Worm (Caenorhabditis elegans): ENCODE data around the gene str-38.
"Not testable (repeated sequence)": the region's sequence is repeated elsewhere in the genome, so short reads cannot be mapped to it uniquely, and the experiment has no call there.

str-38 gene

DNA sequence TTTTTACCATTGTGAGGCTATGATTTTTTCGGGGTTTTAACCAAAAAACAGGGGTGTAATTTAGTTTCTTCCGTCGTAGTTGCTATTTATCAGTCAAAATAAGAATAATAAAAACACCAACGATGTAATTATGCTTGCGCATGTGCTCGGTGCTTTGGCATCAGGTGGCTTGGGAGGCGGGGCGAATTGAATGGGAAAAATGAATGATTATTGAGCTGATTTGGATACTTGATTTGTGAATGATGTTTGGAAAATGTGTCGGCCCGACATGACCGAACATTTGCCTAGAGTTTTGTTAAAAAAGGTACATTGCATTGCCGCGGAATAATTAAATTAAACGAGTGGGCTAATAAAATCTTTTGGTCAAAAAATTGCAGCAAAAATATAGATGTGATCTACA, at the start of gene str-38:
str-38 (minus strand) TSS at position 101 of the 400 bp plus-strand sequence.
- TF ChIP-seq him-1 (tag; optimal IDR thresholded peaks at IDR 0.05) (no peak), dao-5 (tag; optimal IDR thresholded peaks at IDR 0.05) (no peak), W03F9.2 (tag; optimal IDR thresholded peaks at IDR 0.05) (no peak)

DNA sequence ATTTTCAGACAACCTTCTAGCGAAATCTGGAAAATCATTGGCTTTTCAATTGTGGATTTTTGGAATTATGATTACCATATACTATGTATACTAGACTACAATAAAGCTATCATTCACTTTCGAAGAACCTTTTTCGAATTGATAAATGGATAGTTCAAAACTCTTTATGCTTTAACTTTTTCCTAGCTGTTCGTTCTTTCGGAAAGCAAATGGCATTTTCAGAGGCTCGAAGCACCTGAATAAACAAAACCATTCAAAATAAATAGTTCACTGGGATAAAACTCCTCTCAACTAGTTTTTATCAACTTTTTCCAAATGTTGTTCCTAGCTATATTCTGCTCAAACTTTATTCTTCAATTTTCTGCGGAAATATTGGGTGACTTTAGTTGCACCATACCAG, 49.0 kb upstream of the str-38 start, which contains the start of gene T26E4.2:
T26E4.2 (plus strand) TSS at position 301 of the 400 bp plus-strand sequence.
- TF ChIP-seq dao-5 (tag; optimal IDR thresholded peaks at IDR 0.05), result no peak
- no peak for TF ChIP-seq him-1 (tag; optimal IDR thresholded peaks at IDR 0.05)
- no peak for TF ChIP-seq W03F9.2 (tag; optimal IDR thresholded peaks at IDR 0.05)

DNA sequence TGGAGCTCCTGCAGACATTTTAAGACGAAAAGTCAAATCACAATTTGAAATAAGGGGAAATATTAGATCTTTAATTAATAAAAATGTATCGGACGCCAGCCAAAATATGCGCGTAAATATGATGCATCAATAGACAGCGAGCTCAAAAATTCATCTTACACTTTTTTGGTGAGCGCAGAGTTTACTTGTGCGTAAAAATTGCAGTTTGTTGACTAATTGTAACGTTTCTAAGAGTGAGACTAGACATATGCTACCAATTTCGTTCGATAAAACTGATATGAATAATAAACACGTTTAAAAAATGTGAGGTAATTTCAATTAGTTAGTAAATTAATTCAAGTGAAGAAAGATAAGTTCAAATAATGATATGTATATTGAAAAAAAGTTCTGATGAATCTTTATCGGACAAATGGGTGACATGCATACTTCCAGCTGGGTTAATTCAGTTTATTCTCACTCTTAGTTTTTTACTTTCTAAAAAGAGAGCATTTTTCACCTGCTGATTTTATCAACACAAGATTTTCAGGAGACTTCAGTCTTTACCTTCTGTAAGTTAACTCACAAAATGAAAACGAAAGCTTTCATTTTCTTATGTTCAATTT, 47.1 kb upstream of the str-38 start, which contains the start of the genes nhr-285 and irld-52:
nhr-285 (minus strand) TSS at position 101 of the 602 bp plus-strand sequence.
irld-52 (plus strand) TSS at position 552 of the 602 bp plus-strand sequence.
- no peak for TF ChIP-seq him-1 (tag; optimal IDR thresholded peaks at IDR 0.05)
- TF ChIP-seq W03F9.2 (tag; optimal IDR thresholded peaks at IDR 0.05), result no peak
- no peak for TF ChIP-seq dao-5 (tag; optimal IDR thresholded peaks at IDR 0.05)

DNA sequence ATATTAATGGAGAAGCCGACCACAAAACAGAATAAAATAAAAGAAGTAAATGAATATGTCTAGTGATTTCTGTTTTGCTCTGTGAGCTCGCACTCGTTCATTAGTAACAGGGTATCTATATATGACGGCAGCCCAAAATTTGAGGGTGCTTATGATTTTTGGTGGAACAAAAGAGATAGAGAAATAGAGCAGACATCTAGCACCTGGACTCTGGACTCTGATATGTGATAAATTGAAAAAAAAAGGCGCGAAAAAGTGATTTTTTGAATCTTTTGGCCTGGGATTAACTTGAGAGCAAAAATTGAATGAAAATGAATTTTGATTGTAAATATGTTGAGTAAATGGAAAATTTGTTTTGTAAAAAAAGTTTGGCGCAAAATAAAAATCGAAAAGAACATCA, 44.5 kb upstream of the str-38 start, which contains the start of gene nhr-283:
nhr-283 (minus strand) TSS at position 101 of the 400 bp plus-strand sequence.
- TF ChIP-seq W03F9.2 (tag; optimal IDR thresholded peaks at IDR 0.05) (no peak), dao-5 (tag; optimal IDR thresholded peaks at IDR 0.05) (no peak), him-1 (tag; optimal IDR thresholded peaks at IDR 0.05) (no peak)

DNA sequence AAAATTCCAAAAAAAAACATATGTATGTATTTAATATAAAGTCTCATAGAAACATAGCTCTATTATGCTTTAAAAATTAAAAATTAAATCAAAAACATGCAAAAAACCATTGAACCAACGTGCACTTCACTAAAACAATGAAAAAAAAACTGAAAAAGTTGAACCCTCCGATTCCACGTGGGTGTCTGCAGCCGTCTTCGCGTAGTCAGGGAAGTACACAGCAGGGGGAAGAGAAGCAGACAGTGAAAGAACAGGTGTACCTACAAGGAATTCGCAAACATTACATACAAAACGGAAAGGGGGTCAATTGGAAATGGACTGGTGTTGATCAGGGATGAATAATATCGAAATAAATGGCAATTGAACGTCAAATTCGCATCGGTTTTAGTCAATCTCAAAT, 41.8 kb upstream of the str-38 start:
- TF ChIP-seq him-1 (tag; optimal IDR thresholded peaks at IDR 0.05) (no peak), dao-5 (tag; optimal IDR thresholded peaks at IDR 0.05) (no peak), W03F9.2 (tag; optimal IDR thresholded peaks at IDR 0.05) (no peak)

DNA sequence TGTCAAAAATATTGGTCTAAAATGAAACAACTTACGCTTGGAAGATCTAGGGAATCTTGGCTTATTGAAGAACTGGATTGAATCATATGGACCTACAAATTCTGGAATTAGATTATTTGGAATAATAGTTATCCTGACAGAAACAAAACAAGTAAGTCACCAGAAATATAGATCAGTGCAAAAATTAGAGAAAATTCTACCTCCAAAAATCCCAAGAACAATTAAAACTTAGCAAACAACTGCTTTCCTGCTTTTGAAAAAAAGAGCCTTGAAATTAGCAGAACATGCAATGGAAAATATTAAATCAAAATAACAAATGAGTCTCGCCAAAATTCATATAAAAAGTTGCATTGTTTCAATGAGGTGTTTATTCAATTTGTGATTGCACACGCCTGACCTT, 41.0 kb upstream of the str-38 start, which contains the start of gene nhr-60:
nhr-60 (minus strand) TSS at position 101 of the 400 bp plus-strand sequence.
- no peak for TF ChIP-seq dao-5 (tag; optimal IDR thresholded peaks at IDR 0.05)
- TF ChIP-seq W03F9.2 (tag; optimal IDR thresholded peaks at IDR 0.05), result no peak
- no peak for TF ChIP-seq him-1 (tag; optimal IDR thresholded peaks at IDR 0.05)

DNA sequence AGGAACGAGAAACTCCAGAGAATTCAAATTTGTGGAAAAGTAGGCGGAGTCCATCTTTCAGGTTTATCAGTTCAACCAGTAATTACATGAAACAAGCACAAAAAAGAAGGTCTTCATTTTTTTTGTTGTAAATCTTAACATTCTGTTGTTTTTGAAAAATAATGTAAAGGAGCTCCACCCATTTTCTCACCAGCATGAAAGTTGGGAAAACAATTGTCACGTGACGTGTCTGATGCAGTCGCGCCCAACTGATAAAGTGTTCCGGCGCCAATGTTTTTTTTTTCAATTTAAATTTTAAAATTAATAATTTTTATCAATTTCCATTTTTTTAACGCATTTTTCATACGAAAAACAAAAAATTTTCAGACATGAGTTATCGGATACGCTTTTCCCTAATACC, 37.0 kb upstream of the str-38 start, which contains the start of gene F57A10.4:
F57A10.4 (plus strand) TSS at position 367 of the 400 bp plus-strand sequence.
- TF ChIP-seq him-1 (tag; optimal IDR thresholded peaks at IDR 0.05) (no peak), dao-5 (tag; optimal IDR thresholded peaks at IDR 0.05) (no peak), W03F9.2 (tag; optimal IDR thresholded peaks at IDR 0.05) (no peak)

DNA sequence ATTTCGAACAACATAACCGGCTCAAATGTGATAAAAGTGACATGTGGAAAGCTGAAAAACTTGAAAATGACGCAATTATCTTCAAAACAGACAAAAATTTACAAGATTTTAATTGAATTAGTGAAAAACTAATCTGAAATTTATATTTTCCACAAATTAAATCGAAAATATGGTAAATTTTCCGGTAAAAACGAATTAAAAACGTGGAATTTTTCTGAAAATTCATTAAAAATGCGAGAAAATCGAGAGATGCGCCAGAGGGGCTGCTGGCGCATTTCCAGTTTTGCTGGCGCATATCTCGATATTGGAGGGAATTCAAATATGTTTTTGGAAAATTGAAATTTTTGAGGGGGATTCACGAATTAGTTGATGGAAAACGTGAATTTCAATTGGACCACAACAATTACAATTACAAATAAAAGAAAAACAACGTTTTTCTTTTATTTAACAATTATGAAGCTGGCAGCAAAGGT, 34.0 kb upstream of the str-38 start, which contains the start of the genes haf-3 and F57A10.2:
haf-3 (minus strand) TSS at position 51 of the 473 bp plus-strand sequence.
F57A10.2 (plus strand) TSS at position 454 of the 473 bp plus-strand sequence.
- TF ChIP-seq him-1 (tag; optimal IDR thresholded peaks at IDR 0.05) (peak; percentile 47), W03F9.2 (tag; optimal IDR thresholded peaks at IDR 0.05) (peak; percentile 95), dao-5 (tag; optimal IDR thresholded peaks at IDR 0.05) (no peak)

DNA sequence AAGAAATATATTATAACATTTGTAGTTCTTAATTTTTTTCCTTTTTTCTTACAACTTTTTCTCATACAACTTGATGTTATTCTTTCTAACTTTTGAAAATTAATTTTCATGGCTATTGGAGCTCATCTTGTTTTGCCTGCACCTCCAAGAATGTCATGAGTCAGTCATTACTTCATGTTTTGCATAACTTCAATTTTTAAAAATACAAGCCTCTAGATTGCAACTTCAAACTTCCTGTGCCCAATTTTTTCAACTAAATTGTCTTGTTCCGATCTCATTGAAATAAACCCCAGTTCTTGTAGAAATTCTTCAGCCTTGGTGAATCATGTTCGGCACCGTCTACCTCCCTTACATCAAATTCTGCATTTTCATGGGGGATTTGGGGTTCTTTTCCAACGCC, 26.3 kb upstream of the str-38 start, which contains the start of gene str-9:
str-9 (plus strand) TSS at position 301 of the 400 bp plus-strand sequence.
- TF ChIP-seq W03F9.2 (tag; optimal IDR thresholded peaks at IDR 0.05) (no peak), him-1 (tag; optimal IDR thresholded peaks at IDR 0.05) (no peak), dao-5 (tag; optimal IDR thresholded peaks at IDR 0.05) (no peak)

DNA sequence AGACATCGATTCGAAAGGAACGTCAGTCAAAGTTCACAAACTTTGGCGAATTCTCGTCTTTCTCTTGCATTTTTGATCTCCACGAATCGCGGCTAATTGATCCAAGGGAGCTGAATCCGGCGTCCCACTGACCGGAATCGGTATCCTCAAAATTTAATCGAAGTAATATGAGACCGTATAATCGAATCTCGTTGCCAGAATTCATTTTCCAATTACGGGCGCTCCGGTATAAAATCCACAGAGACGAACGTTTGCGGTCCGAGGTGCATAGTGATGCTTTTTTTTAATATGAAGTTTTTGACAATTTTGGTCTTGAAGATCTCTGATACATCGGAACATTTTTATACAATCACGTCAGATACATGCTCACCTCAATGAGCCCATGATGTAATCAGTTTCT, 25.5 kb upstream of the str-38 start:
- TF ChIP-seq W03F9.2 (tag; optimal IDR thresholded peaks at IDR 0.05) (no peak), dao-5 (tag; optimal IDR thresholded peaks at IDR 0.05) (no peak)

DNA sequence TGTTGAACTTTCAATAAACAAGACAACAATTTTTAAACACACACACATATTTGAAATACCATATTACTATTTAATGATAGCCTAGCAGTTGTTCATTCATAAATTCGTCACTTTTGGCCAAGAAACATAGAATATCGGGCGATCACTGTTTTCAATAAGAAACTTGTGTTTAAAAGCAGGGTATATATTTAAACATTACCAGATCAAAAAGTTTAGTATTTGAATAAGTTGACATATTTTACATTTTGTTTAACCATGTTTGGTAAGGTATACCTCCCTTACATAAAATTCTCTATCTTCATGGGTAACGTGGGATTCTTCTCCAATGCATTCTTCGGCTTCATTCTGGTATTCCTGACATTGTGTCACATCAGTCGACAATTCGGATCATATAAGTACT, 22.6 kb upstream of the str-38 start, which contains the start of gene str-8:
str-8 (plus strand) TSS at position 301 of the 400 bp plus-strand sequence.
- not testable (repeated sequence) for TF ChIP-seq him-1, W03F9.2, dao-5 (tag; optimal IDR thresholded peaks at IDR 0.05)

DNA sequence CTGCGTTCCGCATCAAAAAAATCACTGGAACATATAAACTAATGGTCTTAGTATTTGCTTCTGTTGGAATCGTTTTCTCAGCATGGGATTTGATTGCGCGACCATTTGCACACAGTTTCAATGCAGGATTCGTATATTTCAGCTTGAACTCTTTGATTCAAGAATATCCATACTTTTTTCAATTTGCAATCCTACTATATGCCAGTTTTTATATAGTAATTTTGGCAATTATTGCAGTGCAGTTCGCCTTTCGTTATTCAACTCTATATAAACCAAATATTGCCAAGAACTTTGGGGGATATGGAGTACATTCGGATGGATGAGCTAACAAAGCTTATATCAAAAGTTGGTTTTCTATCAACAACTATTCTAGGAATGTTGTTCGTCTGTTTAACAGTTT, 20.8 kb upstream of the str-38 start, which contains the start of gene str-5:
str-5 (plus strand) TSS at position 301 of the 400 bp plus-strand sequence.
- not testable (repeated sequence) for TF ChIP-seq dao-5, W03F9.2, him-1 (tag; optimal IDR thresholded peaks at IDR 0.05)

DNA sequence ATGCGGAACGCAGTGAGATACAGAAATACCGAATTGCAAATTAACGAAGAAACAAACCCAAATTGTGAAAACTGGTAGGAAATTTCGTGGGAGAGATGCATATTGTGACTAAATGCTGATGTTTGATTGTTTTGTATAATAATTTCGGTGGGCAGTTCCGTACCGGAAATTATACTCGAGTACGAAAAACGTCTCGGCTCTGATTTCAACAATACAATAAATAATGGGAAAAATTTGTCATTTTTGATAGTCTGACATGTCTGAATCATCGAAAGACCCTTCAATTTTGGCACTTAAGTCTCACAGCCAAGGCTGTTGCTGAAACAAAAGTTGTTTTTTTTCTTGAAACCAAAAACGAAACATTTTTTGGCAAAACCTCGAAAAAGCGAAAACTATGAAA, 19.9 kb upstream of the str-38 start, which contains the start of gene str-43:
str-43 (minus strand) TSS at position 101 of the 400 bp plus-strand sequence.
- TF ChIP-seq him-1 (tag; optimal IDR thresholded peaks at IDR 0.05) (no peak), W03F9.2 (tag; optimal IDR thresholded peaks at IDR 0.05) (no peak), dao-5 (tag; optimal IDR thresholded peaks at IDR 0.05) (no peak)

DNA sequence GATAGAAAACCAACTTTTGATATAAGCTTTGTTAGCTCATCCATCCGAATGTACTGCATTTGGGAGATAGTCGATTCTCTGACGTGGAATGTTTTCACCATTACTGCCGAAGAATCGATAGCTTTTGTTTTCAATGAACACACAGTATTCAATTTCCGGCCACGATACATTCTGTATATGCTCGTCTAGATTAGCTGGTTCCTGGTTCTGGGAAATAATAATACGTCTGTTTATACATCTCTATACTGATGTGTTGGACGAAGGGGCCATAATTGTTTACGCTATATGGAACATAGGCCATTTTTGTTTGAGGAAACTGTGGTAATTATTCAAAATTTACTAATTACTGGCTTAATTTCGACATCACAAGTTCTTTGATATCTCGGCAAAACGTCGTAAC, 18.0 kb upstream of the str-38 start, which contains the start of gene str-6:
str-6 (minus strand) TSS at position 101 of the 400 bp plus-strand sequence.
- TF ChIP-seq dao-5 (tag; optimal IDR thresholded peaks at IDR 0.05) (no peak), him-1 (tag; optimal IDR thresholded peaks at IDR 0.05) (no peak), W03F9.2 (tag; optimal IDR thresholded peaks at IDR 0.05) (no peak)
